Fruit fly (Drosophila melanogaster) whole organism, embryonic: ENCODE data around the gene p24-1.
A peak's percentile ranks its signal among the peaks of the same experiment; 100 is the strongest.

Source experiments
- ATbp ChIP-seq: fragments of 200-800 bp; sonication (Bioruptor generic); optimal IDR thresholded peaks from 2 replicates; lab custom pipeline; 2017; ENCODE audit warnings: missing biosample characterization, mild to moderate bottlenecking, missing genetic modification characterization, missing genetic modification reagents
- Antp ChIP-seq: fragments of 200-800 bp; sonication (Bioruptor generic); optimal IDR thresholded peaks from 3 replicates; lab custom pipeline; 2016; ENCODE audit warnings: missing biosample characterization, missing genetic modification characterization
- Bdp1 ChIP-seq: fragments of 200-800 bp; sonication (Bioruptor generic); optimal IDR thresholded peaks from 3 replicates; lab custom pipeline; 2016; ENCODE audit warnings: missing biosample characterization, missing genetic modification characterization
- CG10209 ChIP-seq: fragments of 200-800 bp; sonication (Bioruptor generic); optimal IDR thresholded peaks from 3 replicates; lab custom pipeline; 2017; ENCODE audit warnings: missing biosample characterization, mild to moderate bottlenecking, missing genetic modification characterization, missing genetic modification reagents
- CG11456 ChIP-seq: fragments of 200-800 bp; sonication (Bioruptor generic); IDR thresholded peaks from 3 replicates; pipeline ENCODE4 v1.3.6; 2022; ENCODE audit warnings: missing biosample characterization, missing genetic modification characterization
- CG11696 ChIP-seq: fragments of 200-800 bp; sonication (Bioruptor generic); IDR thresholded peaks from 2 replicates; pipeline ENCODE4 v1.3.6; 2022; ENCODE audit warnings: missing biosample characterization, missing genetic modification characterization
- CG12155 ChIP-seq: fragments of 200-800 bp; sonication (Bioruptor generic); optimal IDR thresholded peaks from 3 replicates; lab custom pipeline; 2016; ENCODE audit warnings: missing biosample characterization, missing genetic modification characterization
- CG12236 ChIP-seq: fragments of 200-800 bp; sonication (Bioruptor generic); optimal IDR thresholded peaks from 2 replicates; lab custom pipeline; 2016; ENCODE audit warnings: missing biosample characterization, missing genetic modification characterization
- CG14860 ChIP-seq: fragments of 200-800 bp; sonication (Bioruptor generic); IDR thresholded peaks from 3 replicates; pipeline ENCODE4 v1.3.6; 2022; ENCODE audit warnings: missing biosample characterization, missing genetic modification characterization; ENCODE audit not compliant: partially characterized antibody
- CG32532 ChIP-seq: fragments of 200-800 bp; sonication (Bioruptor generic); IDR thresholded peaks from 2 replicates; pipeline ENCODE4 v1.3.6; 2022; ENCODE audit warnings: missing biosample characterization, missing genetic modification characterization
- CG34224 ChIP-seq: fragments of 200-800 bp; sonication (Bioruptor generic); IDR thresholded peaks from 3 replicates; pipeline ENCODE4 v1.3.6; 2022; ENCODE audit warnings: missing biosample characterization, missing genetic modification characterization; ENCODE audit not compliant: partially characterized antibody
- CG34422 ChIP-seq: fragments of 200-800 bp; sonication (Bioruptor generic); IDR thresholded peaks from 3 replicates; pipeline ENCODE4 v1.3.6; 2022; ENCODE audit warnings: missing biosample characterization, missing genetic modification characterization
- CG3726 ChIP-seq: fragments of 200-800 bp; sonication (Bioruptor generic); IDR thresholded peaks from 3 replicates; pipeline ENCODE4, ENCODE4 v1.3.6; 2022; ENCODE audit warnings: missing biosample characterization, missing genetic modification characterization
- CG6272 ChIP-seq: fragments of 200-800 bp; sonication (Bioruptor generic); IDR thresholded peaks from 2 replicates; pipeline ENCODE4 v1.3.6; 2022; ENCODE audit warnings: missing biosample characterization, missing genetic modification characterization
- CG7987 ChIP-seq: fragments of 200-800 bp; sonication (Bioruptor generic); optimal IDR thresholded peaks from 2 replicates; lab custom pipeline; 2018; ENCODE audit warnings: missing biosample characterization, mild to moderate bottlenecking, missing genetic modification characterization, moderate library complexity
- CG9609 ChIP-seq: fragments of 200-800 bp; sonication (Bioruptor generic); optimal IDR thresholded peaks from 3 replicates; lab custom pipeline; 2016; ENCODE audit warnings: missing biosample characterization, missing genetic modification characterization
- CHES-1-like ChIP-seq: fragments of 200-800 bp; sonication (Bioruptor generic); optimal IDR thresholded peaks from 2 replicates; lab custom pipeline; 2016; ENCODE audit warnings: missing biosample characterization, missing genetic modification characterization
- Drgx ChIP-seq: fragments of 200-800 bp; sonication (Bioruptor generic); IDR thresholded peaks from 2 replicates; pipeline ENCODE4 v1.3.6; 2022; ENCODE audit warnings: missing biosample characterization, missing genetic modification characterization
- E2f1 ChIP-seq: fragments of 200-800 bp; sonication (Bioruptor generic); IDR thresholded peaks from 2 replicates; pipeline ENCODE4 v1.3.6; 2022; ENCODE audit warnings: missing biosample characterization, missing genetic modification characterization
- Ets65A ChIP-seq: fragments of 200-800 bp; sonication (Bioruptor generic); peaks from one replicate; lab custom pipeline; 2016; ENCODE audit warnings: missing biosample characterization, missing genetic modification characterization
- HHEX ChIP-seq: fragments of 200-800 bp; sonication (Bioruptor generic); optimal IDR thresholded peaks from 3 replicates; lab custom pipeline; 2017; ENCODE audit warnings: missing biosample characterization, mild to moderate bottlenecking, missing genetic modification characterization, missing genetic modification reagents
- Hey ChIP-seq: fragments of 200-800 bp; sonication (Bioruptor generic); optimal IDR thresholded peaks from 3 replicates; lab custom pipeline; 2018; ENCODE audit warnings: missing biosample characterization, mild to moderate bottlenecking, missing genetic modification characterization
- Lim3 ChIP-seq: fragments of 200-800 bp; sonication (Bioruptor generic); IDR thresholded peaks from 2 replicates; pipeline ENCODE4 v1.3.6; 2022; ENCODE audit warnings: missing biosample characterization, missing genetic modification characterization
- Myb ChIP-seq: fragments of 200-800 bp; sonication (Bioruptor generic); optimal IDR thresholded peaks from 2 replicates; lab custom pipeline; 2016; ENCODE audit warnings: missing biosample characterization, missing genetic modification characterization
- NC2α ChIP-seq: fragments of 200-800 bp; sonication (Bioruptor generic); optimal IDR thresholded peaks from 2 replicates; lab custom pipeline; 2016; ENCODE audit warnings: missing biosample characterization, missing genetic modification characterization
- Nf-YA ChIP-seq: fragments of 200-800 bp; sonication (Bioruptor generic); IDR thresholded peaks from 2 replicates; pipeline ENCODE4 v1.3.6; 2022; ENCODE audit warnings: missing biosample characterization, missing genetic modification characterization
- Taf1 ChIP-seq: fragments of 200-800 bp; sonication (Bioruptor generic); IDR thresholded peaks from 2 replicates; pipeline ENCODE4 v1.3.6; 2022; ENCODE audit warnings: missing biosample characterization, missing genetic modification characterization
- ac ChIP-seq: fragments of 200-800 bp; sonication (Bioruptor generic); optimal IDR thresholded peaks from 3 replicates; lab custom pipeline; 2017; ENCODE audit warnings: missing biosample characterization, mild to moderate bottlenecking, missing genetic modification characterization
- bab2 ChIP-seq: fragments of 200-800 bp; sonication (Bioruptor generic); optimal IDR thresholded peaks from 2 replicates; lab custom pipeline; 2016; ENCODE audit warnings: missing biosample characterization, missing genetic modification characterization
- br ChIP-seq: fragments of >200 bp; optimal IDR thresholded peaks from 2 replicates; lab custom pipeline; 2017
- cg ChIP-seq: fragments of 200-800 bp; sonication (Bioruptor generic); optimal IDR thresholded peaks from 3 replicates; lab custom pipeline; 2019; ENCODE audit warnings: missing biosample characterization, mild to moderate bottlenecking, missing genetic modification characterization, moderate library complexity
- chinmo ChIP-seq: fragments of 200-800 bp; sonication (Bioruptor generic); IDR thresholded peaks from 4 replicates; pipeline ENCODE4 v1.3.6; 2022; ENCODE audit warnings: missing biosample characterization, missing genetic modification characterization; ENCODE audit not compliant: partially characterized antibody
- dati ChIP-seq: fragments of 200-800 bp; sonication (Bioruptor generic); IDR thresholded peaks from 2 replicates; pipeline ENCODE4 v1.3.6; 2022; ENCODE audit warnings: missing biosample characterization, missing genetic modification characterization
- disco-r ChIP-seq: fragments of 200-800 bp; sonication (Bioruptor generic); optimal IDR thresholded peaks from 2 replicates; lab custom pipeline; 2016; ENCODE audit warnings: missing biosample characterization, missing genetic modification characterization
- dysf ChIP-seq: fragments of 200-800 bp; sonication (Bioruptor generic); IDR thresholded peaks from 3 replicates; pipeline ENCODE4 v1.3.6; 2022; ENCODE audit warnings: missing biosample characterization, missing genetic modification characterization
- fd64A ChIP-seq: fragments of 200-800 bp; sonication (Bioruptor generic); optimal IDR thresholded peaks from 3 replicates; lab custom pipeline; 2018; ENCODE audit warnings: missing biosample characterization, mild to moderate bottlenecking, missing genetic modification characterization
- ken ChIP-seq: fragments of 200-800 bp; sonication (Bioruptor generic); IDR thresholded peaks from 3 replicates; pipeline ENCODE4 v1.3.6; 2022; ENCODE audit warnings: missing biosample characterization, missing genetic modification characterization
- nmo ChIP-seq: fragments of 200-800 bp; sonication (Bioruptor generic); optimal IDR thresholded peaks from 2 replicates; lab custom pipeline; 2018; ENCODE audit warnings: missing biosample characterization, mild to moderate bottlenecking, missing genetic modification characterization, moderate library complexity
- otp ChIP-seq: fragments of 200-800 bp; sonication (Bioruptor generic); IDR thresholded peaks from 3 replicates; pipeline ENCODE4, ENCODE4 v1.3.6; 2022; ENCODE audit warnings: missing biosample characterization, missing genetic modification characterization
- p53 ChIP-seq: fragments of 200-800 bp; sonication (Bioruptor generic); optimal IDR thresholded peaks from 2 replicates; lab custom pipeline; 2016; ENCODE audit warnings: missing biosample characterization, missing genetic modification characterization
- pho ChIP-seq: fragments of 200-800 bp; sonication (Bioruptor generic); optimal IDR thresholded peaks from 2 replicates; lab custom pipeline; 2016; ENCODE audit warnings: missing biosample characterization, missing genetic modification characterization
- pros ChIP-seq: fragments of 200-800 bp; sonication (Bioruptor generic); optimal IDR thresholded peaks from 3 replicates; lab custom pipeline; 2019; ENCODE audit warnings: missing biosample characterization, mild to moderate bottlenecking, missing genetic modification characterization, moderate library complexity
- pum ChIP-seq: fragments of 200-800 bp; sonication (Bioruptor generic); optimal IDR thresholded peaks from 2 replicates; lab custom pipeline; 2016; ENCODE audit warnings: missing biosample characterization, missing genetic modification characterization
- row ChIP-seq: fragments of 200-800 bp; sonication (Bioruptor generic); IDR thresholded peaks from 3 replicates; pipeline ENCODE4 v1.3.6; 2022; ENCODE audit warnings: missing biosample characterization, missing genetic modification characterization
- salm ChIP-seq: fragments of 200-800 bp; sonication (Bioruptor generic); optimal IDR thresholded peaks from 2 replicates; lab custom pipeline; 2018; ENCODE audit warnings: missing biosample characterization, mild to moderate bottlenecking, missing genetic modification characterization
- sc ChIP-seq, 3 experiments: fragments of >200 bp in 2 of 3; fragments of 200-800 bp in 1 of 3; sonication (Bioruptor generic) in 1 of 3; optimal IDR thresholded peaks; 2 replicates in 2 of 3; 3 replicates in 1 of 3; lab custom pipeline; 2017; ENCODE audit warnings: mild to moderate bottlenecking in 1 of 3, missing biosample characterization in 1 of 3, missing genetic modification characterization in 1 of 3, missing genetic modification reagents in 1 of 3
- tin ChIP-seq: fragments of 200-800 bp; sonication (Bioruptor generic); optimal IDR thresholded peaks from 3 replicates; lab custom pipeline; 2016; ENCODE audit warnings: missing biosample characterization, missing genetic modification characterization
- ttk ChIP-seq: fragments of 200-800 bp; sonication (Bioruptor generic); IDR thresholded peaks from 2 replicates; pipeline ENCODE4 v2.1.2; 2022; ENCODE audit warnings: missing biosample characterization, missing genetic modification characterization
- tx ChIP-seq: fragments of 200-800 bp; sonication (Bioruptor generic); optimal IDR thresholded peaks from 2 replicates; lab custom pipeline; 2016; ENCODE audit warnings: missing biosample characterization, missing genetic modification characterization
- unc-4 ChIP-seq: fragments of 200-800 bp; sonication (Bioruptor generic); IDR thresholded peaks from 2 replicates; pipeline ENCODE4 v1.3.6; 2022; ENCODE audit warnings: missing biosample characterization, missing genetic modification characterization; ENCODE audit not compliant: partially characterized antibody

Gene p24-1

dm6 chrX:11848507-11849264 lies 3.6 kb downstream of the p24-1 start (continued):
- TF ChIP-seq sc (optimal IDR thresholded peaks at IDR 0.05; lab: Kevin White, UChicago) (no peak), sc (GFP tag; optimal IDR thresholded peaks at IDR 0.05; lab: Kevin White, UChicago) (no peak), Hey (tag; lab: Kevin White, UChicago) (no peak), pros (GFP tag; lab: Kevin White, UChicago) (no peak), pho (GFP tag; lab: Kevin White, UChicago) (no peak), ttk (no peak), cg (GFP tag; lab: Kevin White, UChicago) (no peak), ac (no peak), CG11456 (no peak), ken (GFP tag; lab: Robert Waterston, UW) (0 out of 3 replicates have a peak, but pooled peaks have one; percentile 10), Drgx (GFP tag; lab: Robert Waterston, UW) (no peak), NC2α (GFP tag; lab: Kevin White, UChicago) (no peak), dati (GFP tag; lab: Robert Waterston, UW) (no peak), CG12155 (GFP tag; lab: Kevin White, UChicago) (no peak), CG9609 (GFP tag; lab: Kevin White, UChicago) (no peak), row (peak; percentile 55), salm (peak; percentile 8), Antp (GFP tag; lab: Kevin White, UChicago) (no peak), ATbp (GFP tag; lab: Kevin White, UChicago) (peak; percentile 45), CG10209 (GFP tag; lab: Kevin White, UChicago) (peak; percentile 41), tin (GFP tag; lab: Kevin White, UChicago) (peak; percentile 4), CG32532 (GFP tag; lab: Robert Waterston, UW) (0 out of 2 replicates have a peak, but pooled peaks have one; percentile 8), unc-4 (no peak), E2f1 (peak; percentile 43; the same call in 1 of the 2 replicates), CHES-1-like (GFP tag; lab: Kevin White, UChicago) (no peak), disco-r (GFP tag; lab: Kevin White, UChicago) (no peak), HHEX (GFP tag; lab: Kevin White, UChicago) (peak; percentile 30), CG3726 (GFP tag; lab: Robert Waterston, UW) (no peak), CG34224 (GFP tag; lab: Robert Waterston, UW) (no peak), br (lab: Kevin White, UChicago) (no peak), fd64A (GFP tag; lab: Kevin White, UChicago) (no peak), p53 (no peak), pum (GFP tag; lab: Kevin White, UChicago) (no peak), Nf-YA (GFP tag; lab: Robert Waterston, UW) (0 out of 2 replicates have a peak, but pooled peaks have one; percentile 28), CG14860 (no peak), CG12236 (GFP tag; lab: Kevin White, UChicago) (no peak), CG34422 (GFP tag; lab: Robert Waterston, UW) (no peak; the same call in 2 of the 3 replicates), bab2 (GFP tag; lab: Kevin White, UChicago) (no peak), Lim3 (GFP tag; lab: Robert Waterston, UW) (no peak), chinmo (GFP tag; lab: Robert Waterston, UW) (no peak), Ets65A (no peak), Myb (GFP tag; lab: Kevin White, UChicago) (no peak), otp (0 out of 3 replicates have a peak, but pooled peaks have one; percentile 20), CG6272 (GFP tag; lab: Robert Waterston, UW) (no peak), nmo (peak; percentile 34), dysf (GFP tag; lab: Robert Waterston, UW) (peak; percentile 46; the same call in 1 of the 3 replicates), CG11696 (GFP tag; lab: Robert Waterston, UW) (no peak), Taf1 (GFP tag; lab: Robert Waterston, UW) (no peak), CG7987 (GFP tag; lab: Kevin White, UChicago) (peak; percentile 2), tx (no peak), Bdp1 (no peak)
